Fruit fly (Drosophila melanogaster) whole organism, embryonic: ENCODE results near the gene HINT1.
A peak's percentile ranks its signal among the peaks of the same experiment; 100 is the strongest.

Experiments used
- Asciz ChIP-seq: fragments of 200-800 bp; sonication (Bioruptor generic); optimal IDR thresholded peaks from 2 replicates; lab custom pipeline; 2017; ENCODE audit warnings: missing biosample characterization, mild to moderate bottlenecking, missing genetic modification characterization, missing genetic modification reagents
- Awh ChIP-seq: fragments of 200-800 bp; sonication (Bioruptor generic); IDR thresholded peaks from 2 replicates; pipeline ENCODE4, ENCODE4 v1.3.6; 2022; ENCODE audit warnings: missing biosample characterization, missing genetic modification characterization
- C15 ChIP-seq: fragments of 200-800 bp; sonication (Bioruptor generic); IDR thresholded peaks from 3 replicates; pipeline ENCODE4 v1.3.6; 2022; ENCODE audit warnings: missing biosample characterization, missing genetic modification characterization
- CG10979 ChIP-seq: fragments of 200-800 bp; sonication (Bioruptor generic); optimal IDR thresholded peaks from 2 replicates; lab custom pipeline; 2018; ENCODE audit warnings: missing biosample characterization, mild to moderate bottlenecking, missing genetic modification characterization, moderate library complexity
- CG14441 ChIP-seq: fragments of 200-800 bp; sonication (Bioruptor generic); IDR thresholded peaks from 2 replicates; pipeline ENCODE4 v1.3.6; 2022; ENCODE audit warnings: missing biosample characterization, missing genetic modification characterization
- CG16863 ChIP-seq: fragments of 200-800 bp; sonication (Bioruptor generic); optimal IDR thresholded peaks from 3 replicates; lab custom pipeline; 2016; ENCODE audit warnings: missing biosample characterization, missing genetic modification characterization
- CG17568 ChIP-seq: fragments of 200-800 bp; sonication (Bioruptor generic); optimal IDR thresholded peaks from 2 replicates; lab custom pipeline; 2018; ENCODE audit warnings: missing biosample characterization, mild to moderate bottlenecking, missing genetic modification characterization, moderate library complexity
- CG17829 ChIP-seq: fragments of 200-800 bp; optimal IDR thresholded peaks from 2 replicates; lab custom pipeline; 2019; ENCODE audit warnings: missing biosample characterization, mild to moderate bottlenecking, missing genetic modification characterization, moderate library complexity
- CG2202 ChIP-seq: fragments of 200-800 bp; sonication (Bioruptor generic); optimal IDR thresholded peaks from 2 replicates; lab custom pipeline; 2018; ENCODE audit warnings: missing biosample characterization, mild to moderate bottlenecking, missing genetic modification characterization
- CG2678 ChIP-seq: fragments of 200-800 bp; sonication (Bioruptor generic); optimal IDR thresholded peaks from 3 replicates; lab custom pipeline; 2019; ENCODE audit warnings: missing biosample characterization, mild to moderate bottlenecking, missing genetic modification characterization, moderate library complexity
- CG32532 ChIP-seq: fragments of 200-800 bp; sonication (Bioruptor generic); IDR thresholded peaks from 2 replicates; pipeline ENCODE4 v1.3.6; 2022; ENCODE audit warnings: missing biosample characterization, missing genetic modification characterization
- CG33213 ChIP-seq: fragments of 200-800 bp; sonication (Bioruptor generic); optimal IDR thresholded peaks from 3 replicates; lab custom pipeline; 2016; ENCODE audit warnings: missing biosample characterization, missing genetic modification characterization
- CG3995 ChIP-seq: fragments of 200-800 bp; sonication (Bioruptor generic); optimal IDR thresholded peaks from 3 replicates; lab custom pipeline; 2016; ENCODE audit warnings: missing biosample characterization, missing genetic modification characterization
- CG4707 ChIP-seq: fragments of 200-800 bp; sonication (Bioruptor generic); optimal IDR thresholded peaks from 2 replicates; lab custom pipeline; 2018; ENCODE audit warnings: missing biosample characterization, mild to moderate bottlenecking, missing genetic modification characterization, moderate library complexity
- CG8089 ChIP-seq: fragments of 200-800 bp; sonication (Bioruptor generic); optimal IDR thresholded peaks from 3 replicates; lab custom pipeline; 2016; ENCODE audit warnings: missing biosample characterization, missing genetic modification characterization
- CG9215 ChIP-seq: fragments of 200-800 bp; sonication (Bioruptor generic); IDR thresholded peaks from 2 replicates; pipeline ENCODE4 v1.3.6; 2022; ENCODE audit warnings: missing biosample characterization, missing genetic modification characterization
- CG9437 ChIP-seq: fragments of 200-800 bp; sonication (Bioruptor generic); optimal IDR thresholded peaks from 2 replicates; lab custom pipeline; 2018; ENCODE audit warnings: missing biosample characterization, mild to moderate bottlenecking, missing genetic modification characterization
- Dfd ChIP-seq, 2 experiments: fragments of >200 bp; optimal IDR thresholded peaks; 2 replicates each; lab custom pipeline; 2017; ENCODE audit warnings: missing biosample characterization in 2 of 2, missing genetic modification characterization in 2 of 2
- Dip2 ChIP-seq: fragments of 200-800 bp; sonication (Bioruptor generic); IDR thresholded peaks from 2 replicates; pipeline ENCODE4 v1.3.6; 2022; ENCODE audit warnings: missing biosample characterization, missing genetic modification characterization
- Hr3 ChIP-seq: fragments of 200-800 bp; sonication (Bioruptor generic); optimal IDR thresholded peaks from 3 replicates; lab custom pipeline; 2016; ENCODE audit warnings: missing biosample characterization, missing genetic modification characterization
- Hr39 ChIP-seq: fragments of >200 bp; optimal IDR thresholded peaks from 2 replicates; lab custom pipeline; 2017
- Oli ChIP-seq: fragments of 200-800 bp; sonication (Bioruptor generic); optimal IDR thresholded peaks from 2 replicates; lab custom pipeline; 2018; ENCODE audit warnings: missing biosample characterization, mild to moderate bottlenecking, missing genetic modification characterization, moderate library complexity
- Optix ChIP-seq: fragments of 200-800 bp; sonication (Bioruptor generic); IDR thresholded peaks from 3 replicates; pipeline ENCODE4 v1.3.6; 2022; ENCODE audit warnings: missing biosample characterization, missing genetic modification characterization
- PHDP ChIP-seq: fragments of 200-800 bp; sonication (Bioruptor generic); optimal IDR thresholded peaks from 3 replicates; lab custom pipeline; 2018; ENCODE audit warnings: missing biosample characterization, mild to moderate bottlenecking, missing genetic modification characterization, moderate library complexity
- Rfx ChIP-seq: fragments of 200-800 bp; sonication (Bioruptor generic); IDR thresholded peaks from 2 replicates; pipeline ENCODE4 v1.3.6; 2022; ENCODE audit warnings: missing biosample characterization, missing genetic modification characterization
- Rx ChIP-seq: fragments of 200-800 bp; sonication (Bioruptor generic); IDR thresholded peaks from 2 replicates; pipeline ENCODE4 v1.3.6; 2022; ENCODE audit warnings: missing biosample characterization, missing genetic modification characterization
- Trl ChIP-seq, 3 experiments: fragments of >200 bp in 2 of 3; fragments of 200-800 bp in 1 of 3; sonication (Bioruptor generic) in 1 of 3; optimal IDR thresholded peaks; 2 replicates in 1 of 3; 3 replicates in 2 of 3; lab custom pipeline; 2016 to 2017; ENCODE audit warnings: missing biosample characterization in 1 of 3, missing genetic modification characterization in 1 of 3
- ase ChIP-seq: fragments of 200-800 bp; sonication (Bioruptor generic); IDR thresholded peaks from 3 replicates; pipeline ENCODE4 v1.3.6; 2022; ENCODE audit warnings: missing biosample characterization, missing genetic modification characterization
- btn ChIP-seq: fragments of 200-800 bp; sonication (Bioruptor generic); optimal IDR thresholded peaks from 2 replicates; lab custom pipeline; 2016; ENCODE audit warnings: missing biosample characterization, missing genetic modification characterization
- cg ChIP-seq: fragments of 200-800 bp; sonication (Bioruptor generic); optimal IDR thresholded peaks from 3 replicates; lab custom pipeline; 2019; ENCODE audit warnings: missing biosample characterization, mild to moderate bottlenecking, missing genetic modification characterization, moderate library complexity
- chif ChIP-seq, 2 experiments: fragments of 200-800 bp; sonication (Bioruptor generic); optimal IDR thresholded peaks; 3 replicates each; lab custom pipeline; 2016; ENCODE audit warnings: missing biosample characterization in 2 of 2, missing genetic modification characterization in 2 of 2
- chm ChIP-seq: fragments of 200-800 bp; sonication (Bioruptor generic); IDR thresholded peaks from 2 replicates; pipeline ENCODE4 v1.3.6; 2022; ENCODE audit warnings: missing biosample characterization, missing genetic modification characterization
- en ChIP-seq: fragments of 200-800 bp; sonication (Bioruptor generic); optimal IDR thresholded peaks from 2 replicates; lab custom pipeline; 2016; ENCODE audit warnings: missing biosample characterization, missing genetic modification characterization
- esg ChIP-seq: fragments of 200-800 bp; sonication (Bioruptor generic); conservative IDR thresholded peaks from 2 replicates; pipeline ENCODE4 v1.3.6; 2022; ENCODE audit warnings: missing biosample characterization, missing genetic modification characterization
- eyg ChIP-seq: fragments of 200-800 bp; sonication (Bioruptor generic); optimal IDR thresholded peaks from 3 replicates; lab custom pipeline; 2016; ENCODE audit warnings: missing biosample characterization, missing genetic modification characterization
- fd102C ChIP-seq: fragments of 200-800 bp; sonication (Bioruptor generic); optimal IDR thresholded peaks from 2 replicates; lab custom pipeline; 2018; ENCODE audit warnings: missing biosample characterization, mild to moderate bottlenecking, missing genetic modification characterization, moderate library complexity
- fd96Cb ChIP-seq: fragments of 200-800 bp; sonication (Bioruptor generic); optimal IDR thresholded peaks from 2 replicates; lab custom pipeline; 2018; ENCODE audit warnings: missing biosample characterization, mild to moderate bottlenecking, missing genetic modification characterization, moderate library complexity
- gem ChIP-seq: fragments of 200-800 bp; sonication (Bioruptor generic); optimal IDR thresholded peaks from 2 replicates; lab custom pipeline; 2019; ENCODE audit warnings: missing biosample characterization, mild to moderate bottlenecking, missing genetic modification characterization, moderate library complexity
- gfzf ChIP-seq: fragments of 200-800 bp; sonication (Bioruptor generic); optimal IDR thresholded peaks from 2 replicates; lab custom pipeline; 2016; ENCODE audit warnings: missing biosample characterization, mild to moderate bottlenecking, missing genetic modification characterization, moderate library complexity
- grau ChIP-seq: fragments of 200-800 bp; optimal IDR thresholded peaks from 3 replicates; lab custom pipeline; 2019; ENCODE audit warnings: missing biosample characterization, mild to moderate bottlenecking, missing genetic modification characterization, moderate library complexity
- lola ChIP-seq, 3 experiments: fragments of >200 bp in 2 of 3; fragments of 200-800 bp in 1 of 3; sonication (Bioruptor generic) in 1 of 3; optimal IDR thresholded peaks; 2 replicates each; lab custom pipeline; 2017 to 2019; ENCODE audit warnings: missing biosample characterization in 3 of 3, missing genetic modification characterization in 3 of 3, mild to moderate bottlenecking in 1 of 3, moderate library complexity in 1 of 3
- luna ChIP-seq: fragments of 200-800 bp; sonication (Bioruptor generic); optimal IDR thresholded peaks from 2 replicates; lab custom pipeline; 2016; ENCODE audit warnings: missing biosample characterization, missing genetic modification characterization
- nerfin-1 ChIP-seq: fragments of 200-800 bp; sonication (Bioruptor generic); optimal IDR thresholded peaks from 3 replicates; lab custom pipeline; 2019; ENCODE audit warnings: missing biosample characterization, mild to moderate bottlenecking, missing genetic modification characterization, moderate library complexity
- odd ChIP-seq: fragments of 200-800 bp; sonication (Bioruptor generic); optimal IDR thresholded peaks from 2 replicates; lab custom pipeline; 2017; ENCODE audit warnings: missing biosample characterization, mild to moderate bottlenecking, missing genetic modification characterization
- prd ChIP-seq, 3 experiments: fragments of >200 bp in 2 of 3; fragments of 200-800 bp in 1 of 3; sonication (Bioruptor generic) in 1 of 3; optimal IDR thresholded peaks in 2 of 3; IDR thresholded peaks in 1 of 3; 2 replicates in 2 of 3; 3 replicates in 1 of 3; pipeline versions ENCODE4 v1.3.6 to Lab custom; 2017 to 2022; ENCODE audit warnings: missing biosample characterization in 1 of 3, missing genetic modification characterization in 1 of 3
- pum ChIP-seq: fragments of 200-800 bp; sonication (Bioruptor generic); optimal IDR thresholded peaks from 2 replicates; lab custom pipeline; 2016; ENCODE audit warnings: missing biosample characterization, missing genetic modification characterization
- rib ChIP-seq: fragments of 200-800 bp; sonication (Bioruptor generic); IDR thresholded peaks from 2 replicates; pipeline ENCODE4 v1.3.6; 2022; ENCODE audit warnings: missing biosample characterization, missing genetic modification characterization
- sim ChIP-seq: fragments of 200-800 bp; sonication (Bioruptor generic); IDR thresholded peaks from 2 replicates; pipeline ENCODE4 v1.3.6; 2022; ENCODE audit warnings: missing biosample characterization, missing genetic modification characterization
- tio ChIP-seq: fragments of 200-800 bp; sonication (Bioruptor generic); optimal IDR thresholded peaks from 2 replicates; lab custom pipeline; 2017; ENCODE audit warnings: missing biosample characterization, missing genetic modification characterization, inconsistent platforms
- vnd ChIP-seq: fragments of 200-800 bp; sonication (Bioruptor generic); IDR thresholded peaks from 3 replicates; pipeline ENCODE4 v1.3.6; 2022; ENCODE audit warnings: missing biosample characterization, missing genetic modification characterization; ENCODE audit not compliant: partially characterized antibody

HINT1 gene

DNA sequence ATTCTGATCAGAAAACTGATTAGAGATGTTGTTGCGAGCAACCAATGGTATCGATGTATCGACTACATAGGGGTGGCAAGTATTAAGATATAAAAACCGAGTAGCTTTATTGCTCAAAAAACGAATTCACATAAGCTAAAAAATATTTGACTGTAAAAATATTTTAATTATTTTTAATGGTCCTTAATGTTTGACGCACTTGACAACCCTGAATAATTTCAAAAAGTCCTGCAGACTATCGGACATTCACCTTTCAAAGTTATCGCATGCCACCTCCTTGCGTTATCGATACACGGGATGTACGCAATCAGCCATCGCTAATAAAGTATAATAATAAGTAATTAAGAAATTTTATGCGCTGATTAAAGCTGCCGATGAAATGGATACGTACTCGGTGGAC is 10.3 kb upstream of the HINT1 start, which contains the start of the genes HemK2, Snapin and Tnpo-SR (continued):
- no peak for TF ChIP-seq cg (GFP tag; lab: Kevin White, UChicago)
- TF ChIP-seq Oli (tag; lab: Kevin White, UChicago), result peak; percentile 80
- no peak for TF ChIP-seq tio (GFP tag; lab: Kevin White, UChicago)
- peak; percentile 58 for TF ChIP-seq en (GFP tag; lab: Kevin White, UChicago)
- no peak for TF ChIP-seq Trl (optimal IDR thresholded peaks at IDR 0.05; lab: Kevin White, UChicago)
- peak; percentile 81 for TF ChIP-seq Trl (GFP tag; optimal IDR thresholded peaks at IDR 0.05; lab: Kevin White, UChicago)
- TF ChIP-seq Rx (GFP tag; lab: Robert Waterston, UW), result peak; percentile 85
- TF ChIP-seq CG10979 (tag; lab: Kevin White, UChicago), result peak; percentile 85
- peak; percentile 6 for TF ChIP-seq eyg (GFP tag; lab: Kevin White, UChicago)
- peak; percentile 68 for TF ChIP-seq CG3995 (GFP tag; lab: Kevin White, UChicago)
- TF ChIP-seq Asciz, result peak; percentile 72
- no peak for TF ChIP-seq prd (optimal IDR thresholded peaks at IDR 0.05; lab: Kevin White, UChicago)
- peak; percentile 97 for TF ChIP-seq prd (GFP tag; IDR thresholded peaks at IDR 0.05; lab: Robert Waterston, UW)
- TF ChIP-seq nerfin-1 (tag; lab: Kevin White, UChicago), result peak; percentile 85
- TF ChIP-seq grau (tag; lab: Kevin White, UChicago), result peak; percentile 91
- TF ChIP-seq CG33213, result peak; percentile 89
- TF ChIP-seq vnd (GFP tag; lab: Robert Waterston, UW), result peak; percentile 94
- TF ChIP-seq CG17568 (GFP tag; lab: Kevin White, UChicago), result peak; percentile 76
- TF ChIP-seq Dfd (GFP tag; optimal IDR thresholded peaks at IDR 0.05; lab: Kevin White, UChicago), result no peak
- TF ChIP-seq CG2202 (tag; lab: Kevin White, UChicago), result peak; percentile 82
- peak; percentile 54 for TF ChIP-seq luna (GFP tag; lab: Kevin White, UChicago)
- peak; percentile 89 for TF ChIP-seq Awh (GFP tag; lab: Robert Waterston, UW)
- TF ChIP-seq odd (GFP tag; lab: Kevin White, UChicago), result peak; percentile 78
- peak; percentile 92 for TF ChIP-seq ase (GFP tag; lab: Robert Waterston, UW)
- peak; percentile 97 for TF ChIP-seq Rfx (GFP tag; lab: Robert Waterston, UW)
- peak; percentile 88 for TF ChIP-seq esg (GFP tag; lab: Robert Waterston, UW)
- peak; percentile 93 for TF ChIP-seq CG14441 (GFP tag; lab: Robert Waterston, UW)
- no peak for TF ChIP-seq gfzf (GFP tag; lab: Kevin White, UChicago)
- TF ChIP-seq CG16863 (GFP tag; lab: Kevin White, UChicago), result peak; percentile 92
- TF ChIP-seq Hr39 (lab: Kevin White, UChicago), result no peak
- TF ChIP-seq sim (GFP tag; lab: Robert Waterston, UW), result peak; percentile 72; the same call in 1 of the 2 replicates
- TF ChIP-seq C15 (GFP tag; lab: Robert Waterston, UW), result peak; percentile 59; the same call in 1 of the 3 replicates
- peak; percentile 67 for TF ChIP-seq CG9437 (GFP tag; lab: Kevin White, UChicago)
- TF ChIP-seq Hr3 (GFP tag; lab: Kevin White, UChicago), result peak; percentile 91
- peak; percentile 93 for TF ChIP-seq CG32532
- peak; percentile 79 for TF ChIP-seq pum (GFP tag; lab: Kevin White, UChicago)
- TF ChIP-seq CG2678, result peak; percentile 93
- peak; percentile 85 for TF ChIP-seq Optix
- TF ChIP-seq CG8089 (GFP tag; lab: Kevin White, UChicago), result peak; percentile 51
- TF ChIP-seq chm, result peak; percentile 86
- TF ChIP-seq lola (GFP tag; optimal IDR thresholded peaks at IDR 0.05; lab: Kevin White, UChicago), result peak in 1 of 3 experiments; percentile 88
- peak; percentile 95 for TF ChIP-seq gem (tag; lab: Kevin White, UChicago)
- TF ChIP-seq CG17829 (tag; lab: Kevin White, UChicago), result peak; percentile 94
- TF ChIP-seq CG9215 (GFP tag; lab: Robert Waterston, UW), result peak; percentile 93
- peak; percentile 23 for TF ChIP-seq CG4707 (GFP tag; lab: Kevin White, UChicago)
- peak; percentile 53 for TF ChIP-seq btn
- peak; percentile 88 for TF ChIP-seq rib (GFP tag; lab: Robert Waterston, UW)
- TF ChIP-seq fd96Cb (tag; lab: Kevin White, UChicago), result peak; percentile 84
- peak; percentile 69 to 82 for TF ChIP-seq chif (GFP tag; optimal IDR thresholded peaks at IDR 0.05; lab: Kevin White, UChicago)
- TF ChIP-seq PHDP (tag; lab: Kevin White, UChicago), result peak; percentile 92
- peak; percentile 35 for TF ChIP-seq fd102C (GFP tag; lab: Kevin White, UChicago)
- no peak; the same call in 1 of the 2 replicates for TF ChIP-seq Dip2 (GFP tag; lab: Robert Waterston, UW)
